Fruit fly (Drosophila melanogaster) S2 (cell line): ENCODE results near the gene CG42323.

ENCODE experiments used
- CG8478 ChIP-seq: fragments of >200 bp; optimal IDR thresholded peaks from 2 replicates; lab custom pipeline; 2018
- CTCF ChIP-seq, 2 experiments: fragments of >200 bp; optimal IDR thresholded peaks; 2 replicates each; lab custom pipeline; 2018

DNA sequence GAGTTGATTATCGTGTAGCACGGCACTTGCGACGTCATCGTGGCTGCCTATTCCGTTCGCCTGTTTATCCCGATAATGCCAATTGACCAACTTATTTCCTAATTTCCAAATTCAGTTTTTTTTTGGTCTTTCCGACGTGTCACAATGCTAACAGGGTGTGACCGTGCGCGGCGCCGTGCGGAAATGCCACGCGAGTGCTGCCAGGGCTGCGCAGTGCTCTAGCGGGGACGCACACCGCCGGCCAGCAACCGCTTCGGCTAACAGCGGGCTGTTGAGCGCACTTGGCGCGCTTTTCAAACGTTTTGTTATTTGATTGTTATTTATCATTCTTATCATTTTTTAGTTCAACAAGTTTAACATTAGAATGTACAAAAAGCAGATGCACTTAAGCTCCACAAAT is 37.2 kb upstream of the CG42323 start, which contains the start of gene betaCOP:
- no peak for TF ChIP-seq CG8478 (lab: Kevin White, UChicago)
- TF ChIP-seq CTCF (optimal IDR thresholded peaks at IDR 0.05; lab: Kevin White, UChicago): peak; percentile 39 to 58
